Worm (Caenorhabditis elegans) whole organism, young adult: ENCODE results near the gene nep-10.

Experiments used
- B0019.2 ChIP-seq: fragments of 200-800 bp; sonication (Bioruptor generic); conservative IDR thresholded peaks from 2 replicates; pipeline ENCODE4 v1.3.6; 2022; ENCODE audit warnings: missing genetic modification reagents, missing genetic modification characterization, missing compliant biosample characterization
- B0261.1 ChIP-seq: sonication (generic microtip); optimal IDR thresholded peaks from 2 replicates; lab custom pipeline; 2016; ENCODE audit warnings: mild to moderate bottlenecking, missing genetic modification characterization, moderate library complexity, missing compliant biosample characterization
- F23B12.7 ChIP-seq: sonication (generic microtip); optimal IDR thresholded peaks from 2 replicates; lab custom pipeline; 2017; ENCODE audit warnings: missing genetic modification characterization, mild to moderate bottlenecking, missing compliant biosample characterization, antibody characterized with exemption, moderate library complexity; ENCODE audit not compliant: insufficient read depth
- F49E8.2 ChIP-seq: sonication (generic microtip); optimal IDR thresholded peaks from 3 replicates; lab custom pipeline; 2017; ENCODE audit warnings: missing genetic modification characterization, mild to moderate bottlenecking, missing compliant biosample characterization, antibody characterized with exemption, moderate library complexity; ENCODE audit not compliant: insufficient read depth
- F55B11.4 ChIP-seq: sonication (generic microtip); optimal IDR thresholded peaks from 2 replicates; lab custom pipeline; 2016; ENCODE audit warnings: missing compliant biosample characterization, missing genetic modification characterization, borderline replicate concordance; ENCODE audit not compliant: insufficient read depth
- F57A8.1 ChIP-seq: fragments of 200-800 bp; sonication (Bioruptor generic); optimal IDR thresholded peaks from 2 replicates; lab custom pipeline; 2018; ENCODE audit warnings: mild to moderate bottlenecking, missing genetic modification characterization, moderate library complexity, missing compliant biosample characterization
- akir-1 ChIP-seq: fragments of 200-800 bp; sonication (Bioruptor generic); optimal IDR thresholded peaks from 2 replicates; lab custom pipeline; 2018; ENCODE audit warnings: mild to moderate bottlenecking, missing genetic modification characterization, moderate library complexity, missing compliant biosample characterization
- aptf-3 ChIP-seq: fragments of 200-800 bp; sonication (Bioruptor generic); IDR thresholded peaks from 2 replicates; pipeline ENCODE4 v1.3.6; 2022; ENCODE audit warnings: missing genetic modification characterization, missing compliant biosample characterization
- attf-5 ChIP-seq: fragments of 200-800 bp; sonication (Bioruptor generic); optimal IDR thresholded peaks from 2 replicates; lab custom pipeline; 2018; ENCODE audit warnings: mild to moderate bottlenecking, missing genetic modification characterization, missing compliant biosample characterization
- bed-1 ChIP-seq: fragments of 200-800 bp; sonication (Bioruptor generic); IDR thresholded peaks from 2 replicates; pipeline ENCODE4 v1.3.6; 2022; ENCODE audit warnings: missing genetic modification reagents, missing genetic modification characterization, missing compliant biosample characterization
- cebp-1 ChIP-seq, 2 experiments: fragments of 200-800 bp in 1 of 2; sonication (Bioruptor generic) in 1 of 2; sonication (generic microtip) in 1 of 2; IDR thresholded peaks in 1 of 2; optimal IDR thresholded peaks in 1 of 2; 2 replicates each; pipeline versions ENCODE4 v1.3.6 to Lab custom; 2017 to 2022; ENCODE audit warnings: missing compliant biosample characterization in 2 of 2, missing genetic modification characterization in 2 of 2, mild to moderate bottlenecking in 1 of 2, missing genetic modification reagents in 1 of 2, moderate library complexity in 1 of 2
- cebp-2 ChIP-seq: fragments of 200-800 bp; sonication (Bioruptor generic); IDR thresholded peaks from 2 replicates; pipeline ENCODE4 v1.3.6; 2022; ENCODE audit warnings: missing genetic modification characterization, missing compliant biosample characterization
- ceh-58 ChIP-seq: fragments of 200-800 bp; sonication (Bioruptor generic); IDR thresholded peaks from 2 replicates; pipeline ENCODE4 v1.3.6; 2022; ENCODE audit warnings: missing genetic modification characterization, missing compliant biosample characterization
- ceh-91 ChIP-seq: fragments of 200-800 bp; sonication (Bioruptor generic); IDR thresholded peaks from 2 replicates; pipeline ENCODE4 v1.3.6; 2022; ENCODE audit warnings: missing genetic modification reagents, missing genetic modification characterization, missing compliant biosample characterization
- dpl-1 ChIP-seq: fragments of 150-350 bp; optimal IDR thresholded peaks from 2 replicates; lab custom pipeline; 2014; ENCODE audit warnings: missing biosample characterization, missing genetic modification reagents, missing genetic modification characterization
- efl-1 ChIP-seq: fragments of 150-350 bp; optimal IDR thresholded peaks from 2 replicates; lab custom pipeline; 2014; ENCODE audit warnings: missing biosample characterization, missing genetic modification reagents, missing genetic modification characterization
- egrh-3 ChIP-seq: fragments of 200-800 bp; sonication (Bioruptor generic); IDR thresholded peaks from 2 replicates; pipeline ENCODE4 v1.3.6; 2022; ENCODE audit warnings: missing genetic modification reagents, missing genetic modification characterization, missing compliant biosample characterization
- gei-17 ChIP-seq: fragments of 200-800 bp; sonication (Bioruptor generic); optimal IDR thresholded peaks from 2 replicates; lab custom pipeline; 2018; ENCODE audit warnings: mild to moderate bottlenecking, missing genetic modification characterization, missing compliant biosample characterization
- hlh-12 ChIP-seq: sonication (generic microtip); optimal IDR thresholded peaks from 2 replicates; lab custom pipeline; 2016; ENCODE audit warnings: missing genetic modification characterization, missing compliant biosample characterization
- hmg-20 ChIP-seq: fragments of 200-800 bp; sonication (Bioruptor generic); IDR thresholded peaks from 2 replicates; pipeline ENCODE4 v1.3.6; 2022; ENCODE audit warnings: missing genetic modification reagents, missing genetic modification characterization, missing compliant biosample characterization
- madf-10 ChIP-seq: sonication (generic microtip); optimal IDR thresholded peaks from 2 replicates; lab custom pipeline; 2016; ENCODE audit warnings: mild to moderate bottlenecking, missing genetic modification characterization, missing compliant biosample characterization
- madf-6 ChIP-seq: fragments of 200-800 bp; sonication (Bioruptor generic); IDR thresholded peaks from 2 replicates; pipeline ENCODE4 v1.3.6; 2022; ENCODE audit warnings: missing genetic modification reagents, missing genetic modification characterization, missing compliant biosample characterization
- nfya-2 ChIP-seq: fragments of 200-800 bp; sonication (Bioruptor generic); IDR thresholded peaks from 2 replicates; pipeline ENCODE4 v1.3.6; 2022; ENCODE audit warnings: missing genetic modification reagents, missing genetic modification characterization, missing compliant biosample characterization
- nfyb-1 ChIP-seq: fragments of 200-800 bp; sonication (Bioruptor generic); IDR thresholded peaks from 2 replicates; pipeline ENCODE4 v1.3.6; 2022; ENCODE audit warnings: missing genetic modification reagents, missing genetic modification characterization, missing compliant biosample characterization
- nhr-120 ChIP-seq: fragments of 200-800 bp; sonication (Bioruptor generic); IDR thresholded peaks from 2 replicates; pipeline ENCODE4 v1.3.6; 2022; ENCODE audit warnings: missing genetic modification characterization, missing compliant biosample characterization
- sdz-38 ChIP-seq: sonication (generic microtip); optimal IDR thresholded peaks from 2 replicates; lab custom pipeline; 2016; ENCODE audit warnings: missing genotype, missing genetic modification characterization, missing compliant biosample characterization
- snpc-4 ChIP-seq, 5 experiments: fragments of 150-350 bp in 1 of 5; sonication (generic microtip) in 4 of 5; optimal IDR thresholded peaks; 2 replicates each; lab custom pipeline; 2014 to 2018; ENCODE audit warnings: missing genetic modification characterization in 5 of 5, missing biosample characterization in 3 of 5, antibody characterized with exemption in 2 of 5, mild to moderate bottlenecking in 2 of 5, missing compliant biosample characterization in 2 of 5, missing genotype in 2 of 5, moderate library complexity in 2 of 5, missing genetic modification reagents in 1 of 5
- zfh-2 ChIP-seq: fragments of 200-800 bp; sonication (Bioruptor generic); conservative IDR thresholded peaks from 2 replicates; pipeline ENCODE4 v1.3.6; 2022; ENCODE audit warnings: missing genetic modification reagents, missing genetic modification characterization, missing compliant biosample characterization
- ztf-25 ChIP-seq: fragments of 200-800 bp; sonication (Bioruptor generic); IDR thresholded peaks from 2 replicates; pipeline ENCODE4 v1.3.6; 2022; ENCODE audit warnings: missing genetic modification reagents, missing genetic modification characterization, missing compliant biosample characterization
- ztf-28 ChIP-seq: fragments of 200-800 bp; sonication (Bioruptor generic); IDR thresholded peaks from 2 replicates; pipeline ENCODE4 v1.3.6; 2022; ENCODE audit warnings: missing genetic modification reagents, missing genetic modification characterization, missing compliant biosample characterization

Gene nep-10

DNA sequence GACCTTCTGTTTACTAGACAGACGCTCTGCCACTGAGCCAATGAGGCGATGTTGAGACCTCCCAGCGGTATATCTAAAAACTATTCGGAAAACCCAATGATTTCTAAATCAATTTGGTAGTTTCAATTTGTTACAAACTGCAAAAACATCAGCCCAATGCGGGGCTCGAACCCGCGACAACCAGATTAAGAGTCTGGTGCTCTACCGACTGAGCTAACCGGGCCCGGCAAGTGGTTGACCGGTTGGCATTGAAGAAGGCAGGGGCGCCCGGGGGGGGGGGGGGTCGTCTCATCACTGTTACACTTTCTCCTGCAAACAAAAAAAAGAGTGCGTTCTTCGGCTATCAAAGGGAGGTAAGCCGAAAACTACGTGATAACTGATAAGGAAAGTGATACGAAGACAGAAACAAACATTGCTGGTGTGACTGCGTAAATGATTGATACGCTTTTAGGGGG, 36.5 kb upstream of the nep-10 start (continued):
- TF ChIP-seq B0019.2 (GFP tag; lab: Robert Waterston, UW), result peak; percentile 49; the same call in 1 of the 2 replicates
- no peak for TF ChIP-seq bed-1 (GFP tag; lab: Robert Waterston, UW)
- 0 out of 2 replicates have a peak, but pooled peaks have one; percentile 54 for TF ChIP-seq ceh-58 (GFP tag; lab: Robert Waterston, UW)
- TF ChIP-seq nhr-120 (GFP tag; lab: Robert Waterston, UW), result 0 out of 2 replicates have a peak, but pooled peaks have one; percentile 79
- TF ChIP-seq madf-6 (GFP tag; lab: Robert Waterston, UW), result peak; percentile 69
- TF ChIP-seq dpl-1, result no peak
- TF ChIP-seq ztf-25 (GFP tag; lab: Robert Waterston, UW), result peak; percentile 60; the same call in 1 of the 2 replicates
- TF ChIP-seq efl-1 (GFP tag; lab: Kevin White, UChicago), result no peak
- no peak for TF ChIP-seq cebp-1 (GFP tag; IDR thresholded peaks at IDR 0.05; lab: Robert Waterston, UW)
- TF ChIP-seq cebp-1 (tag; optimal IDR thresholded peaks at IDR 0.05; lab: Kevin White, UChicago), result peak; percentile 76
- TF ChIP-seq F49E8.2, result no peak
- no peak for TF ChIP-seq nfya-2 (GFP tag; lab: Robert Waterston, UW)
- TF ChIP-seq nfyb-1, result peak; percentile 88
- peak; percentile 81 for TF ChIP-seq F57A8.1 (GFP tag; lab: Kevin White, UChicago)
- TF ChIP-seq ceh-91 (GFP tag; lab: Robert Waterston, UW), result 0 out of 2 replicates have a peak, but pooled peaks have one; percentile 21
- peak; percentile 55 for TF ChIP-seq attf-5 (GFP tag; lab: Kevin White, UChicago)
- TF ChIP-seq F23B12.7 (tag; lab: Kevin White, UChicago), result no peak
- no peak for TF ChIP-seq akir-1 (GFP tag; lab: Kevin White, UChicago)

DNA sequence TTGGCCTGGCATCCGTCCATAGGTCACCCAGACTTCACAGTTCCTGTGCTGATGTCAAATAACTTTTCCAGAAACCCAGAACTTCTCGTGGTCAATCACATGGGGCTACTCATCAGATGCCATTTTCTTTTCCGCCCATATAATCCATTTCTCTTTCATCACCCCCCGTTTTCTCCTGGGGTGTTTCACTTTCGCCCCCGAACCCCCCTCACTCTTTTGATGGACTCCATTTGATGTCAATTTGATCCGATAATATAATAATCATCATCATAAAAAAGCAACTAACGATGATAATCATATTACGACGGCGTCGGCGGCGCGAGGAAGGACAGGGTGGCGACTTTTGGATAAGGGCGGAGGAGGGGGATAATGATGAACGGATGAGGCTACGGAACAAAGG, 35.5 kb upstream of the nep-10 start:
- TF ChIP-seq ztf-28 (GFP tag; lab: Robert Waterston, UW) (no peak), F55B11.4 (tag; lab: Kevin White, UChicago) (no peak), cebp-2 (GFP tag; lab: Robert Waterston, UW) (no peak), dpl-1 (no peak), gei-17 (GFP tag; lab: Kevin White, UChicago) (no peak), sdz-38 (no peak), hlh-12 (tag; lab: Kevin White, UChicago) (no peak), snpc-4 (GFP tag; optimal IDR thresholded peaks at IDR 0.05; lab: Kevin White, UChicago) (no peak), snpc-4 (tag; optimal IDR thresholded peaks at IDR 0.05; lab: Kevin White, UChicago) (no peak)

DNA sequence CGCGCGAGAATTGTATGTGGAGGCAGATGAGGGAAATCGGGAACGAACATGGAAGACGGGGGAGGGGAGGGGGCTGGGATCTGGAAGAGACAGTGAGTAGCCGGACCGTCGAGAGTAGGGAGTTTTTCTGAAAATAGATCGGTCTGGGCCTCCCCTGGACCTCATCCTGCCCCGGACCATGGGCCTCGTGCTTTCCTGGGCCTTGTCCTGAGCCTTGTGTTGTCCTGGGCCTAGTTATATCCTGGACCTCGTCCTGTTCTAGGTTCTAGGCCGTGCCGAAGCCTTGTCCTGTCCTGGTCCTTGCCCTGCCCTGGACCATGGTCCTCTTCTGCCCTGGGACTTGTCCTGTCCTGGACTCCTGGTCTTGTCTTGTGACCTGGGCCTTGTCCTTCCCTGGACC, 34.6 kb upstream of the nep-10 start:
- TF ChIP-seq aptf-3 (GFP tag; lab: Robert Waterston, UW) (0 out of 2 replicates have a peak, but pooled peaks have one; percentile 46), B0261.1 (tag; lab: Kevin White, UChicago) (no peak), egrh-3 (peak; percentile 43; the same call in 1 of the 2 replicates), zfh-2 (GFP tag; lab: Robert Waterston, UW) (peak; percentile 58)
- TF ChIP-seq, all 124 proteins: peak for 3

DNA sequence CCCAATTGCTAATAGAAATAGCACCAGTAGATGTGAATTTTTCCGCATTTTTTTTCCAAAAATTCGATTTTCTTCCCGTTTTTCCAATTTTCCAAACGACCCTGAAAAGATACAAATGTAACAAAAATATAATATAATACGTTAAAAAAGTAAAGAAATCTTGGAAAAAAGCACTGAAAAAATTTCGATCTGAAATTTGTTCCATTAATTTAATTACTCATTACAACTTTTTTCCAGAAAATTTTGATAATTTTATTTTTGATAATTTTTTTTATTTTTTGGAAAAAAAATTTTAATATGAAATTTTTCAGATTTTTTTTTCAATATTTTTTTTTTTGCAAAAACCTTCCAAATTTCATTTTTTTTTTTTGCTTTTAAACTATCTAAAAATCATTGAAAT, 33.7 kb upstream of the nep-10 start, which contains the start of gene skpo-2:
Gene skpo-2, minus strand, starts transcription at position 101 of the 400 bp plus-strand sequence.
- no peak for TF ChIP-seq hmg-20 (GFP tag; lab: Robert Waterston, UW)
- TF ChIP-seq F23B12.7 (tag; lab: Kevin White, UChicago), result no peak
- no peak for TF ChIP-seq sdz-38
- TF ChIP-seq madf-10, result no peak
